Fruit fly (Drosophila melanogaster) whole organism, embryonic: ENCODE results near the gene Fkbp59.

Experiments
- Bteb2 ChIP-seq: fragments of 200-800 bp; sonication (Bioruptor generic); optimal IDR thresholded peaks from 2 replicates; lab custom pipeline; 2016; ENCODE audit warnings: missing biosample characterization, missing genetic modification characterization
- CG1024 ChIP-seq: fragments of 200-800 bp; sonication (Bioruptor generic); IDR thresholded peaks from 2 replicates; pipeline ENCODE4 v1.3.6; 2022; ENCODE audit warnings: missing biosample characterization, missing genetic modification characterization
- CG10654 ChIP-seq: fragments of 200-800 bp; sonication (Bioruptor generic); optimal IDR thresholded peaks from 2 replicates; lab custom pipeline; 2016; ENCODE audit warnings: missing biosample characterization, missing genetic modification characterization
- CG11695 ChIP-seq: fragments of 200-800 bp; sonication (Bioruptor generic); IDR thresholded peaks from 3 replicates; pipeline ENCODE4 v1.3.6; 2022; ENCODE audit warnings: missing biosample characterization, missing genetic modification characterization
- CG12155 ChIP-seq: fragments of 200-800 bp; sonication (Bioruptor generic); optimal IDR thresholded peaks from 3 replicates; lab custom pipeline; 2016; ENCODE audit warnings: missing biosample characterization, missing genetic modification characterization
- CG14014 ChIP-seq: fragments of 200-800 bp; sonication (Bioruptor generic); IDR thresholded peaks from 2 replicates; pipeline ENCODE4 v1.3.6; 2022; ENCODE audit warnings: missing biosample characterization, missing genetic modification characterization
- CG14050 ChIP-seq: fragments of 200-800 bp; sonication (Bioruptor generic); IDR thresholded peaks from 3 replicates; pipeline ENCODE4 v1.3.6; 2022; ENCODE audit warnings: missing biosample characterization, missing genetic modification characterization
- CG14667 ChIP-seq: fragments of 200-800 bp; sonication (Bioruptor generic); IDR thresholded peaks from 2 replicates; pipeline ENCODE4 v1.3.6; 2022; ENCODE audit warnings: missing biosample characterization, missing genetic modification characterization
- CG1529 ChIP-seq: fragments of 200-800 bp; sonication (Bioruptor generic); optimal IDR thresholded peaks from 3 replicates; lab custom pipeline; 2018; ENCODE audit warnings: missing biosample characterization, missing genetic modification characterization
- CG15479 ChIP-seq: fragments of 200-800 bp; sonication (Bioruptor generic); optimal IDR thresholded peaks from 3 replicates; lab custom pipeline; 2019; ENCODE audit warnings: missing biosample characterization, mild to moderate bottlenecking, missing genetic modification characterization, moderate library complexity
- CG30431 ChIP-seq: fragments of 200-800 bp; sonication (Bioruptor generic); optimal IDR thresholded peaks from 2 replicates; lab custom pipeline; 2017; ENCODE audit warnings: missing biosample characterization, missing genetic modification characterization
- CG31388 ChIP-seq: fragments of 200-800 bp; sonication (Bioruptor generic); optimal IDR thresholded peaks from 2 replicates; lab custom pipeline; 2016; ENCODE audit warnings: missing biosample characterization, missing genetic modification characterization
- CG4617 ChIP-seq: fragments of 200-800 bp; sonication (Bioruptor generic); optimal IDR thresholded peaks from 3 replicates; lab custom pipeline; 2016; ENCODE audit warnings: missing biosample characterization, missing genetic modification characterization, borderline replicate concordance
- CG4707 ChIP-seq: fragments of 200-800 bp; sonication (Bioruptor generic); optimal IDR thresholded peaks from 2 replicates; lab custom pipeline; 2018; ENCODE audit warnings: missing biosample characterization, mild to moderate bottlenecking, missing genetic modification characterization, moderate library complexity
- CG5180 ChIP-seq: fragments of 200-800 bp; sonication (Bioruptor generic); optimal IDR thresholded peaks from 3 replicates; lab custom pipeline; 2017; ENCODE audit warnings: missing biosample characterization, missing genetic modification characterization, mild to moderate bottlenecking, moderate library complexity, missing genetic modification reagents
- CG6175 ChIP-seq: fragments of 200-800 bp; sonication (Bioruptor generic); IDR thresholded peaks from 3 replicates; pipeline ENCODE4 v1.3.6; 2022; ENCODE audit warnings: missing biosample characterization, missing genetic modification characterization
- CG9437 ChIP-seq: fragments of 200-800 bp; sonication (Bioruptor generic); optimal IDR thresholded peaks from 2 replicates; lab custom pipeline; 2018; ENCODE audit warnings: missing biosample characterization, mild to moderate bottlenecking, missing genetic modification characterization
- CG9609 ChIP-seq: fragments of 200-800 bp; sonication (Bioruptor generic); optimal IDR thresholded peaks from 3 replicates; lab custom pipeline; 2016; ENCODE audit warnings: missing biosample characterization, missing genetic modification characterization
- Chrac-16 ChIP-seq: fragments of 200-800 bp; sonication (Bioruptor generic); optimal IDR thresholded peaks from 3 replicates; lab custom pipeline; 2016; ENCODE audit warnings: missing biosample characterization, missing genetic modification characterization
- Dbx ChIP-seq: fragments of 200-800 bp; sonication (Bioruptor generic); IDR thresholded peaks from 3 replicates; pipeline ENCODE4 v1.3.6; 2022; ENCODE audit warnings: missing biosample characterization, missing genetic modification characterization
- GATAe ChIP-seq: fragments of 200-800 bp; sonication (Bioruptor generic); conservative IDR thresholded peaks from 2 replicates; pipeline ENCODE4 v1.3.6; 2022; ENCODE audit warnings: missing biosample characterization, missing genetic modification characterization
- HLH4C ChIP-seq: fragments of 200-800 bp; sonication (Bioruptor generic); IDR thresholded peaks from 3 replicates; pipeline ENCODE4 v1.3.6; 2022; ENCODE audit warnings: missing biosample characterization, missing genetic modification characterization; ENCODE audit not compliant: partially characterized antibody
- Lhr ChIP-seq: fragments of 200-800 bp; sonication (Bioruptor generic); optimal IDR thresholded peaks from 3 replicates; lab custom pipeline; 2017; ENCODE audit warnings: mild to moderate bottlenecking, missing biosample characterization, missing genetic modification reagents, missing genetic modification characterization
- Max ChIP-seq: fragments of 200-800 bp; sonication (Bioruptor generic); optimal IDR thresholded peaks from 2 replicates; lab custom pipeline; 2016; ENCODE audit warnings: missing biosample characterization, mild to moderate bottlenecking, missing genetic modification characterization
- Meics ChIP-seq: fragments of 200-800 bp; sonication (Bioruptor generic); optimal IDR thresholded peaks from 2 replicates; lab custom pipeline; 2017; ENCODE audit warnings: missing biosample characterization, mild to moderate bottlenecking, missing genetic modification characterization
- Opbp ChIP-seq: fragments of 200-800 bp; sonication (Bioruptor generic); IDR thresholded peaks from 3 replicates; pipeline ENCODE4 v1.3.6; 2022; ENCODE audit warnings: missing biosample characterization, missing genetic modification characterization; ENCODE audit not compliant: partially characterized antibody
- Sry-δ ChIP-seq: fragments of 200-800 bp; sonication (Bioruptor generic); optimal IDR thresholded peaks from 2 replicates; lab custom pipeline; 2016; ENCODE audit warnings: missing biosample characterization, missing genetic modification characterization
- TFAM ChIP-seq: fragments of 200-800 bp; sonication (Bioruptor generic); optimal IDR thresholded peaks from 2 replicates; lab custom pipeline; 2017; ENCODE audit warnings: missing biosample characterization, missing genetic modification characterization, inconsistent platforms
- Xrp1 ChIP-seq: fragments of 200-800 bp; sonication (Bioruptor generic); IDR thresholded peaks from 2 replicates; pipeline ENCODE4 v1.3.6; 2022; ENCODE audit warnings: missing biosample characterization, missing genetic modification characterization
- cas ChIP-seq: fragments of 200-800 bp; sonication (Bioruptor generic); IDR thresholded peaks from 2 replicates; pipeline ENCODE4 v1.3.6; 2022; ENCODE audit warnings: missing biosample characterization, missing genetic modification characterization
- ci ChIP-seq: fragments of 200-800 bp; sonication (Bioruptor generic); IDR thresholded peaks from 3 replicates; pipeline ENCODE4 v1.3.6; 2022; ENCODE audit warnings: missing biosample characterization, missing genetic modification characterization
- crp ChIP-seq, 2 experiments: fragments of 200-800 bp; sonication (Bioruptor generic); optimal IDR thresholded peaks; 2 replicates in 1 of 2; 3 replicates in 1 of 2; lab custom pipeline; 2017; ENCODE audit warnings: missing biosample characterization in 2 of 2, missing genetic modification characterization in 2 of 2, mild to moderate bottlenecking in 1 of 2, moderate library complexity in 1 of 2
- eve ChIP-seq, 2 experiments: fragments of >200 bp; optimal IDR thresholded peaks; 2 replicates each; lab custom pipeline; 2017; ENCODE audit warnings: missing biosample characterization in 2 of 2, missing genetic modification characterization in 2 of 2
- fd64A ChIP-seq: fragments of 200-800 bp; sonication (Bioruptor generic); optimal IDR thresholded peaks from 3 replicates; lab custom pipeline; 2018; ENCODE audit warnings: missing biosample characterization, mild to moderate bottlenecking, missing genetic modification characterization
- gsb-n ChIP-seq: fragments of 200-800 bp; sonication (Bioruptor generic); optimal IDR thresholded peaks from 3 replicates; lab custom pipeline; 2018; ENCODE audit warnings: missing biosample characterization, mild to moderate bottlenecking, missing genetic modification characterization
- knrl ChIP-seq: fragments of 200-800 bp; sonication (Bioruptor generic); IDR thresholded peaks from 3 replicates; pipeline ENCODE4 v1.3.6; 2022; ENCODE audit warnings: missing biosample characterization, missing genetic modification characterization; ENCODE audit not compliant: partially characterized antibody
- lab ChIP-seq: fragments of 200-800 bp; sonication (Bioruptor generic); optimal IDR thresholded peaks from 3 replicates; lab custom pipeline; 2017; ENCODE audit warnings: missing biosample characterization, missing genetic modification characterization, mild to moderate bottlenecking, moderate library complexity, missing genetic modification reagents
- mld ChIP-seq: fragments of 200-800 bp; sonication (Bioruptor generic); IDR thresholded peaks from 3 replicates; pipeline ENCODE4 v1.3.6; 2022; ENCODE audit warnings: missing biosample characterization, missing genetic modification characterization; ENCODE audit not compliant: partially characterized antibody
- pfk ChIP-seq: fragments of 200-800 bp; sonication (Bioruptor generic); optimal IDR thresholded peaks from 2 replicates; lab custom pipeline; 2018; ENCODE audit warnings: missing biosample characterization, mild to moderate bottlenecking, missing genetic modification characterization, moderate library complexity
- pum ChIP-seq: fragments of 200-800 bp; sonication (Bioruptor generic); optimal IDR thresholded peaks from 2 replicates; lab custom pipeline; 2016; ENCODE audit warnings: missing biosample characterization, missing genetic modification characterization
- pzg ChIP-seq: fragments of 200-800 bp; sonication (Bioruptor generic); optimal IDR thresholded peaks from 3 replicates; lab custom pipeline; 2018; ENCODE audit warnings: missing biosample characterization, mild to moderate bottlenecking, missing genetic modification characterization, moderate library complexity
- sima ChIP-seq: fragments of 200-800 bp; sonication (Bioruptor generic); optimal IDR thresholded peaks from 2 replicates; lab custom pipeline; 2016; ENCODE audit warnings: missing biosample characterization, missing genetic modification characterization
- slbo ChIP-seq: fragments of 200-800 bp; sonication (Bioruptor generic); IDR thresholded peaks from 2 replicates; pipeline ENCODE4 v1.3.6; 2022; ENCODE audit warnings: missing biosample characterization, missing genetic modification characterization
- tup ChIP-seq: fragments of 200-800 bp; sonication (Bioruptor generic); optimal IDR thresholded peaks from 2 replicates; lab custom pipeline; 2016; ENCODE audit warnings: missing biosample characterization, mild to moderate bottlenecking, missing genetic modification characterization, moderate library complexity
- unpg ChIP-seq: fragments of 200-800 bp; sonication (Bioruptor generic); optimal IDR thresholded peaks from 3 replicates; lab custom pipeline; 2018; ENCODE audit warnings: missing biosample characterization, mild to moderate bottlenecking, missing genetic modification characterization, moderate library complexity
- vvl ChIP-seq: fragments of 200-800 bp; sonication (Bioruptor generic); IDR thresholded peaks from 2 replicates; pipeline ENCODE4 v1.3.6; 2022; ENCODE audit warnings: missing biosample characterization, missing genetic modification characterization
- wek ChIP-seq: fragments of 200-800 bp; sonication (Bioruptor generic); optimal IDR thresholded peaks from 3 replicates; lab custom pipeline; 2018; ENCODE audit warnings: missing biosample characterization, mild to moderate bottlenecking, missing genetic modification characterization, moderate library complexity
- zfh2 ChIP-seq: fragments of 200-800 bp; sonication (Bioruptor generic); optimal IDR thresholded peaks from 2 replicates; lab custom pipeline; 2016; ENCODE audit warnings: missing biosample characterization, missing genetic modification characterization

Fkbp59 gene

dm6 chr2L:9915011-9915850, 27.4 kb downstream of the Fkbp59 start, which contains the start of gene yip2 (continued):
- no peak for TF ChIP-seq pum (GFP tag; lab: Kevin White, UChicago)
- no peak for TF ChIP-seq knrl (GFP tag; lab: Robert Waterston, UW)
- no peak for TF ChIP-seq CG10654 (GFP tag; lab: Kevin White, UChicago)
- peak; percentile 59 for TF ChIP-seq Dbx (GFP tag; lab: Robert Waterston, UW)
- peak; percentile 15 for TF ChIP-seq CG12155 (GFP tag; lab: Kevin White, UChicago)
- TF ChIP-seq wek (GFP tag; lab: Kevin White, UChicago) = peak; percentile 54
- TF ChIP-seq zfh2 (GFP tag; lab: Kevin White, UChicago) = peak; percentile 67
- no peak for TF ChIP-seq CG6175
- TF ChIP-seq slbo (GFP tag; lab: Robert Waterston, UW) = peak; percentile 75
- TF ChIP-seq CG15479 = no peak
- peak; percentile 13 for TF ChIP-seq Bteb2 (GFP tag; lab: Kevin White, UChicago)
- TF ChIP-seq CG1529 (GFP tag; lab: Kevin White, UChicago) = peak; percentile 14
- no peak for TF ChIP-seq CG9437 (GFP tag; lab: Kevin White, UChicago)
- no peak for TF ChIP-seq sima (GFP tag; lab: Kevin White, UChicago)
- no peak for TF ChIP-seq gsb-n
- peak; percentile 70 for TF ChIP-seq CG14014
- peak; percentile 29 for TF ChIP-seq CG5180 (GFP tag; lab: Kevin White, UChicago)
- peak; percentile 39 for TF ChIP-seq CG9609 (GFP tag; lab: Kevin White, UChicago)
- TF ChIP-seq Xrp1 (GFP tag; lab: Robert Waterston, UW) = peak; percentile 53; the same call in 1 of the 2 replicates
- TF ChIP-seq fd64A (GFP tag; lab: Kevin White, UChicago) = no peak
- peak; percentile 69 for TF ChIP-seq unpg
- TF ChIP-seq Meics (GFP tag; lab: Kevin White, UChicago) = peak; percentile 70
- no peak for TF ChIP-seq tup (GFP tag; lab: Kevin White, UChicago)
- TF ChIP-seq Sry-δ (GFP tag; lab: Kevin White, UChicago) = no peak
- no peak for TF ChIP-seq Opbp (GFP tag; lab: Robert Waterston, UW)
- TF ChIP-seq CG11695 (GFP tag; lab: Robert Waterston, UW) = peak; percentile 63
- TF ChIP-seq Lhr (GFP tag; lab: Kevin White, UChicago) = no peak
- no peak for TF ChIP-seq CG4617 (GFP tag; lab: Kevin White, UChicago)
- no peak for TF ChIP-seq TFAM (GFP tag; lab: Kevin White, UChicago)
- 0 out of 2 replicates have a peak, but pooled peaks have one; percentile 10 for TF ChIP-seq cas (GFP tag; lab: Robert Waterston, UW)
- 0 out of 3 replicates have a peak, but pooled peaks have one; percentile 33 for TF ChIP-seq mld
- peak in 1 of 2 experiments; percentile 84 for TF ChIP-seq crp (GFP tag; optimal IDR thresholded peaks at IDR 0.05; lab: Kevin White, UChicago)
- peak; percentile 59 for TF ChIP-seq CG4707
- no peak for TF ChIP-seq GATAe
- no peak for TF ChIP-seq HLH4C (GFP tag; lab: Robert Waterston, UW)
- no peak for TF ChIP-seq CG14667
- peak; percentile 36 for TF ChIP-seq pfk
- peak; percentile 83 for TF ChIP-seq vvl
- no peak for TF ChIP-seq eve (GFP tag; optimal IDR thresholded peaks at IDR 0.05; lab: Kevin White, UChicago)
- TF ChIP-seq pzg (GFP tag; lab: Kevin White, UChicago) = peak; percentile 11
- TF ChIP-seq CG1024 (GFP tag; lab: Robert Waterston, UW) = 0 out of 2 replicates have a peak, but pooled peaks have one; percentile 23
- no peak for TF ChIP-seq Max (GFP tag; lab: Kevin White, UChicago)
- TF ChIP-seq ci (GFP tag; lab: Robert Waterston, UW) = peak; percentile 93
- no peak for TF ChIP-seq CG31388
- TF ChIP-seq Chrac-16 (GFP tag; lab: Kevin White, UChicago) = peak; percentile 25
- peak; percentile 47; the same call in 1 of the 3 replicates for TF ChIP-seq CG14050 (GFP tag; lab: Robert Waterston, UW)
- TF ChIP-seq lab (GFP tag; lab: Kevin White, UChicago) = peak; percentile 79
- no peak for TF ChIP-seq CG30431
